Worm (Caenorhabditis elegans): Measurements from ENCODE around the gene ceh-79.

DNA sequence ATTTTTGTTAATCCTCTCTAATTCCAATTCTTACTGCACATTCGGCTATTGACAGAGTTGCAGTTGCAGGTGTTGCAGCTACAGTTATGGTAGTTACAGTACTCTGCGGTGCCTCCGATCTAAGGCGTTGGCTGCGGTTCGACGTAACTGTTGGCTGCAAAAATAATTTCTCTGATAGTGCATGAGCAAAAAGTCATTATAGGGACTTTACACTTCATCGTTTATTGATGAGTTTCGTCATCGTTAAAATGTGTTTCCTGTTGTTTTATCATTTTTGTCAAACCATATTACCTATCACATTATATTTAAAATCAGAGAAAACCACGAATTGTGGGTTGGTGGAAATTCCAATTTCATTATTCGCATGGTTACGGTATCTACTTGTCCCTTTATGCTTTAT is 27.0 kb upstream of the ceh-79 start:
- no peak for TF ChIP-seq ceh-58 (GFP tag; IDR thresholded peaks at IDR 0.05)
- TF ChIP-seq ceh-100 (GFP tag; IDR thresholded peaks at IDR 0.05) = no peak
- TF ChIP-seq pha-4 (tag; optimal IDR thresholded peaks at IDR 0.05) = no peak
- no peak for TF ChIP-seq unc-62 (GFP tag; optimal IDR thresholded peaks at IDR 0.05)
- TF ChIP-seq F39B2.1 (GFP tag; IDR thresholded peaks at IDR 0.05) = no peak
